Fruit fly (Drosophila melanogaster) whole organism, prepupa: ENCODE results near the gene CG12398.

Experiments used
- CG10669 ChIP-seq: fragments of 200-800 bp; sonication (Bioruptor generic); optimal IDR thresholded peaks from 3 replicates; lab custom pipeline; 2018; ENCODE audit warnings: missing biosample characterization, mild to moderate bottlenecking, missing genetic modification characterization, moderate library complexity
- CG11294 ChIP-seq: fragments of 200-800 bp; sonication (Bioruptor generic); IDR thresholded peaks from 2 replicates; pipeline ENCODE4 v1.3.6; 2022; ENCODE audit warnings: missing biosample characterization, missing genetic modification characterization
- CG34406 ChIP-seq: fragments of 200-800 bp; sonication (Bioruptor generic); optimal IDR thresholded peaks from 3 replicates; lab custom pipeline; 2016; ENCODE audit warnings: missing biosample characterization, missing genetic modification characterization
- Ets21C ChIP-seq: fragments of 200-800 bp; sonication (Bioruptor generic); optimal IDR thresholded peaks from 3 replicates; lab custom pipeline; 2016; ENCODE audit warnings: missing biosample characterization, missing genetic modification characterization
- Gug ChIP-seq: fragments of 200-800 bp; sonication (Bioruptor generic); IDR thresholded peaks from 2 replicates; pipeline ENCODE4 v1.3.6; 2022; ENCODE audit warnings: missing biosample characterization, missing genetic modification characterization
- Met ChIP-seq: fragments of 200-800 bp; sonication (Bioruptor generic); optimal IDR thresholded peaks from 3 replicates; lab custom pipeline; 2016; ENCODE audit warnings: missing biosample characterization, missing genetic modification characterization
- OdsH ChIP-seq: fragments of 200-800 bp; sonication (Bioruptor generic); optimal IDR thresholded peaks from 3 replicates; lab custom pipeline; 2016; ENCODE audit warnings: missing biosample characterization, missing genetic modification characterization
- Sox14 ChIP-seq: fragments of 200-800 bp; sonication (Bioruptor generic); optimal IDR thresholded peaks from 3 replicates; lab custom pipeline; 2016; ENCODE audit warnings: missing biosample characterization, missing genetic modification characterization
- cyc ChIP-seq: fragments of 200-800 bp; sonication (Bioruptor generic); optimal IDR thresholded peaks from 3 replicates; lab custom pipeline; 2016; ENCODE audit warnings: missing biosample characterization, missing genetic modification characterization
- salr ChIP-seq, 2 experiments: fragments of 200-800 bp; sonication (Bioruptor generic); optimal IDR thresholded peaks; 3 replicates each; lab custom pipeline; 2016 to 2018; ENCODE audit warnings: missing biosample characterization in 2 of 2, missing genetic modification characterization in 2 of 2, mild to moderate bottlenecking in 1 of 2

DNA sequence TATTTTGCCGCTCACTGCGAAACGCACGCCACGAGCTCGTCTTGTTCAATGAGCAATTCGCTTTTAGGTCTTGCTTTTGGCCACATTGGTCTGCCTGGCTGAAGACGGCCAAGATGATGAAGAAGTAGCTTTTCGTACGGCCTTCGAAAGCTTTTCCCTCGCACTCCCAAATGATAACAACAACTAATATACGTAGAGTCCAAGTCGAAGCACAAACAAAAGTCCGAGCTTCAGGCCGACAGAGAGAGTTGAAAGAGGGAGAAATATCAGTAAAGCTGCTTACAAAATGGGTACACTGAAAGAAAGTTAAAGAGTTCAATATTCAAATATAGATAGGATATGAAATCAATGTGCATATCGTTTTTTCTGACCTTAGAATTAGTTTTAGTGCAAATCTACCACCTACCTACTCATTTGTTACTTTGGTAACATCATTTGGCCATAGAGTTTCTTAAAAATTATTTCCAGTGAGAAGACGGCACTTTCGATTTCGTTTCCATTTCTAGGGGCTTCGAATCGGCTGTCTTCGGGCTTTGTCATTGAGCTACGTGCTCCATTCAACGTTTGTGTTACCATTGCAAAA is 31.0 kb downstream of the CG12398 start, which contains the start of the genes CG45064 and CG45065:
- TF ChIP-seq Gug (GFP tag; lab: Robert Waterston, UW) = peak; percentile 83
- TF ChIP-seq Sox14 (GFP tag; lab: Kevin White, UChicago) = peak; percentile 85
- peak; percentile 76 for TF ChIP-seq Ets21C
- TF ChIP-seq CG34406 (GFP tag; lab: Kevin White, UChicago) = peak; percentile 90
- peak; percentile 84 for TF ChIP-seq cyc
- TF ChIP-seq CG11294 (GFP tag; lab: Robert Waterston, UW) = peak; percentile 62; the same call in 1 of the 2 replicates
- peak; percentile 66 for TF ChIP-seq CG10669 (GFP tag; lab: Kevin White, UChicago)
- TF ChIP-seq salr (GFP tag; optimal IDR thresholded peaks at IDR 0.05; lab: Kevin White, UChicago) = peak in 1 of 2 experiments; percentile 57
- TF ChIP-seq OdsH (GFP tag; lab: Kevin White, UChicago) = peak; percentile 89
- peak; percentile 89 for TF ChIP-seq Met (GFP tag; lab: Kevin White, UChicago)
